Fruit fly (Drosophila melanogaster) whole organism, embryonic: Measurements from ENCODE around the gene CG11353.

ENCODE experiments used
- BtbVII ChIP-seq: fragments of 200-800 bp; sonication (Bioruptor generic); optimal IDR thresholded peaks from 3 replicates; lab custom pipeline; 2017; ENCODE audit warnings: missing biosample characterization, mild to moderate bottlenecking, missing genetic modification characterization
- CG14441 ChIP-seq: fragments of 200-800 bp; sonication (Bioruptor generic); IDR thresholded peaks from 2 replicates; pipeline ENCODE4 v1.3.6; 2022; ENCODE audit warnings: missing biosample characterization, missing genetic modification characterization
- CG17361 ChIP-seq: fragments of 200-800 bp; sonication (Bioruptor generic); IDR thresholded peaks from 3 replicates; pipeline ENCODE4 v1.3.6; 2022; ENCODE audit warnings: missing biosample characterization, missing genetic modification characterization
- CG17612 ChIP-seq: fragments of 200-800 bp; sonication (Bioruptor generic); IDR thresholded peaks from 2 replicates; pipeline ENCODE4 v1.3.6; 2022; ENCODE audit warnings: missing biosample characterization, missing genetic modification characterization
- CG17912 ChIP-seq: fragments of 200-800 bp; sonication (Bioruptor generic); optimal IDR thresholded peaks from 2 replicates; lab custom pipeline; 2018; ENCODE audit warnings: missing biosample characterization, mild to moderate bottlenecking, missing genetic modification characterization
- CG30431 ChIP-seq: fragments of 200-800 bp; sonication (Bioruptor generic); optimal IDR thresholded peaks from 2 replicates; lab custom pipeline; 2017; ENCODE audit warnings: missing biosample characterization, missing genetic modification characterization
- CG3065 ChIP-seq: fragments of 200-800 bp; sonication (Bioruptor generic); optimal IDR thresholded peaks from 2 replicates; lab custom pipeline; 2016; ENCODE audit warnings: missing biosample characterization, missing genetic modification characterization
- CG3407 ChIP-seq: fragments of 200-800 bp; sonication (Bioruptor generic); optimal IDR thresholded peaks from 2 replicates; lab custom pipeline; 2018; ENCODE audit warnings: missing biosample characterization, mild to moderate bottlenecking, missing genetic modification characterization
- CG4854 ChIP-seq: fragments of 200-800 bp; sonication (Bioruptor generic); optimal IDR thresholded peaks from 2 replicates; lab custom pipeline; 2016; ENCODE audit warnings: missing biosample characterization, missing genetic modification characterization, inconsistent platforms
- CG5245 ChIP-seq: fragments of 200-800 bp; sonication (Bioruptor generic); optimal IDR thresholded peaks from 3 replicates; lab custom pipeline; 2016; ENCODE audit warnings: missing biosample characterization, missing genetic modification characterization
- CG6254 ChIP-seq: fragments of 200-800 bp; sonication (Bioruptor generic); optimal IDR thresholded peaks from 3 replicates; lab custom pipeline; 2017; ENCODE audit warnings: mild to moderate bottlenecking, missing biosample characterization, missing genetic modification reagents, missing genetic modification characterization
- CG7357 ChIP-seq: fragments of 200-800 bp; sonication (Bioruptor generic); IDR thresholded peaks from 3 replicates; pipeline ENCODE4 v1.3.6; 2022; ENCODE audit warnings: missing biosample characterization, missing genetic modification characterization
- CG7745 ChIP-seq: fragments of 200-800 bp; sonication (Bioruptor generic); optimal IDR thresholded peaks from 2 replicates; lab custom pipeline; 2018; ENCODE audit warnings: missing biosample characterization, mild to moderate bottlenecking, missing genetic modification characterization, moderate library complexity
- Dad ChIP-seq: fragments of 200-800 bp; sonication (Bioruptor generic); optimal IDR thresholded peaks from 3 replicates; lab custom pipeline; 2016; ENCODE audit warnings: missing biosample characterization, missing genetic modification characterization
- Dip2 ChIP-seq: fragments of 200-800 bp; sonication (Bioruptor generic); IDR thresholded peaks from 2 replicates; pipeline ENCODE4 v1.3.6; 2022; ENCODE audit warnings: missing biosample characterization, missing genetic modification characterization
- Doc2 ChIP-seq: fragments of 200-800 bp; sonication (Bioruptor generic); IDR thresholded peaks from 2 replicates; pipeline ENCODE4 v1.3.6; 2022; ENCODE audit warnings: missing biosample characterization, missing genetic modification characterization
- Doc3 ChIP-seq: fragments of 200-800 bp; sonication (Bioruptor generic); IDR thresholded peaks from 3 replicates; pipeline ENCODE4 v1.3.6; 2022; ENCODE audit warnings: missing biosample characterization, missing genetic modification characterization; ENCODE audit not compliant: partially characterized antibody
- E2f2 ChIP-seq: fragments of 200-800 bp; sonication (Bioruptor generic); IDR thresholded peaks from 2 replicates; pipeline ENCODE4 v1.3.6; 2022; ENCODE audit warnings: missing biosample characterization, missing genetic modification characterization
- GATAe ChIP-seq: fragments of 200-800 bp; sonication (Bioruptor generic); conservative IDR thresholded peaks from 2 replicates; pipeline ENCODE4 v1.3.6; 2022; ENCODE audit warnings: missing biosample characterization, missing genetic modification characterization
- Hey ChIP-seq: fragments of 200-800 bp; sonication (Bioruptor generic); optimal IDR thresholded peaks from 3 replicates; lab custom pipeline; 2018; ENCODE audit warnings: missing biosample characterization, mild to moderate bottlenecking, missing genetic modification characterization
- Max ChIP-seq: fragments of 200-800 bp; sonication (Bioruptor generic); optimal IDR thresholded peaks from 2 replicates; lab custom pipeline; 2016; ENCODE audit warnings: missing biosample characterization, mild to moderate bottlenecking, missing genetic modification characterization
- Rfx ChIP-seq: fragments of 200-800 bp; sonication (Bioruptor generic); IDR thresholded peaks from 2 replicates; pipeline ENCODE4 v1.3.6; 2022; ENCODE audit warnings: missing biosample characterization, missing genetic modification characterization
- Xrp1 ChIP-seq: fragments of 200-800 bp; sonication (Bioruptor generic); IDR thresholded peaks from 2 replicates; pipeline ENCODE4 v1.3.6; 2022; ENCODE audit warnings: missing biosample characterization, missing genetic modification characterization
- br ChIP-seq: fragments of >200 bp; optimal IDR thresholded peaks from 2 replicates; lab custom pipeline; 2017
- bsh ChIP-seq, 2 experiments: fragments of 200-800 bp; sonication (Bioruptor generic); optimal IDR thresholded peaks; 2 replicates each; lab custom pipeline; 2017 to 2018; ENCODE audit warnings: mild to moderate bottlenecking in 2 of 2, missing biosample characterization in 2 of 2, missing genetic modification characterization in 2 of 2, moderate library complexity in 1 of 2
- crol ChIP-seq: fragments of 200-800 bp; sonication (Bioruptor generic); IDR thresholded peaks from 2 replicates; pipeline ENCODE4 v1.3.6; 2022; ENCODE audit warnings: missing biosample characterization, missing genetic modification characterization
- fd3F ChIP-seq: fragments of 200-800 bp; sonication (Bioruptor generic); optimal IDR thresholded peaks from 2 replicates; lab custom pipeline; 2018; ENCODE audit warnings: missing biosample characterization, mild to moderate bottlenecking, missing genetic modification characterization, moderate library complexity
- fd64A ChIP-seq: fragments of 200-800 bp; sonication (Bioruptor generic); optimal IDR thresholded peaks from 3 replicates; lab custom pipeline; 2018; ENCODE audit warnings: missing biosample characterization, mild to moderate bottlenecking, missing genetic modification characterization
- insv ChIP-seq, 2 experiments: fragments of 200-800 bp; sonication (Bioruptor generic); optimal IDR thresholded peaks; 3 replicates each; lab custom pipeline; 2016 to 2018; ENCODE audit warnings: missing biosample characterization in 2 of 2, missing genetic modification characterization in 2 of 2
- klu ChIP-seq: fragments of 200-800 bp; sonication (Bioruptor generic); IDR thresholded peaks from 2 replicates; pipeline ENCODE4 v1.3.6; 2022; ENCODE audit warnings: missing biosample characterization, missing genetic modification characterization
- lbe ChIP-seq: fragments of 200-800 bp; sonication (Bioruptor generic); optimal IDR thresholded peaks from 2 replicates; lab custom pipeline; 2016; ENCODE audit warnings: missing biosample characterization, mild to moderate bottlenecking, missing genetic modification characterization
- nmo ChIP-seq: fragments of 200-800 bp; sonication (Bioruptor generic); optimal IDR thresholded peaks from 2 replicates; lab custom pipeline; 2018; ENCODE audit warnings: missing biosample characterization, mild to moderate bottlenecking, missing genetic modification characterization, moderate library complexity
- nom ChIP-seq: fragments of 200-800 bp; sonication (Bioruptor generic); optimal IDR thresholded peaks from 2 replicates; lab custom pipeline; 2017; ENCODE audit warnings: missing biosample characterization, missing genetic modification characterization, mild to moderate bottlenecking, moderate library complexity, missing genetic modification reagents
- pfk ChIP-seq: fragments of 200-800 bp; sonication (Bioruptor generic); optimal IDR thresholded peaks from 2 replicates; lab custom pipeline; 2018; ENCODE audit warnings: missing biosample characterization, mild to moderate bottlenecking, missing genetic modification characterization, moderate library complexity
- run ChIP-seq: fragments of 200-800 bp; sonication (Bioruptor generic); optimal IDR thresholded peaks from 3 replicates; lab custom pipeline; 2018; ENCODE audit warnings: missing biosample characterization, mild to moderate bottlenecking, missing genetic modification characterization
- scrt ChIP-seq: fragments of 200-800 bp; sonication (Bioruptor generic); optimal IDR thresholded peaks from 2 replicates; lab custom pipeline; 2018; ENCODE audit warnings: missing biosample characterization, mild to moderate bottlenecking, missing genetic modification characterization, moderate library complexity

The CG11353 gene

DNA sequence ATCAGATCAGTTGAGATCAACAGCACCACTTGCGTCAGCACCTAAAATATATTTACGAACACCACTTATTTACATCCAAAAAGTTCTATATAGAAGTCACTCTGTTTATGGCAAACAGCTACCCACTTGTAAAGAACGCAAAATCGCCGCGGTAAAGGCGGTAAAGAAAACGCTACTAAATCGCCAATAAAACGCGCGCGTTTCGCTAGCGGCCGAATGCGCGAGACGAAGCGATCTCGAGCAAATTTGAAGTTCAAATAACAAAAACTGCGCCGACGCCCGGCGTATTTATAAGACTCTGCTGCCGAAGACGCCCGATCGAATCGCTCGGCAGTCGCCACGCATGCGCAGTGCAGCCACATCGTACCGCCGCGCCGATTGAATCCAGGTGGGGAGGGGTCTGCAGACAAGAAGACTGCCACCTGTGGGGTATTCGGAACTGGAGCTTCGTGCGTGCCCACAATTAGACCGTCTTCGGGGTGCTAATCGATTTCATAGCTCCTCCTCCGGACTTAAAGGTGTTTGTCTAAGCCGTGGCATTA lies 42.2 kb upstream of the CG11353 start, which contains the start of gene CG13722 (continued):
- TF ChIP-seq run (tag; lab: Kevin White, UChicago), result no peak
- TF ChIP-seq CG30431, result no peak
- TF ChIP-seq scrt (GFP tag; lab: Kevin White, UChicago), result no peak
- TF ChIP-seq Rfx (GFP tag; lab: Robert Waterston, UW), result 0 out of 2 replicates have a peak, but pooled peaks have one; percentile 18
- no peak for TF ChIP-seq CG6254 (GFP tag; lab: Kevin White, UChicago)
- TF ChIP-seq crol, result 0 out of 2 replicates have a peak, but pooled peaks have one; percentile 47
- 0 out of 2 replicates have a peak, but pooled peaks have one; percentile 13 for TF ChIP-seq E2f2 (GFP tag; lab: Robert Waterston, UW)
- peak; percentile 16; the same call in 1 of the 2 replicates for TF ChIP-seq CG14441 (GFP tag; lab: Robert Waterston, UW)
- TF ChIP-seq insv (GFP tag; optimal IDR thresholded peaks at IDR 0.05; lab: Kevin White, UChicago), result no peak
- TF ChIP-seq CG3407, result no peak
- no peak for TF ChIP-seq CG4854 (GFP tag; lab: Kevin White, UChicago)
- TF ChIP-seq Xrp1 (GFP tag; lab: Robert Waterston, UW), result no peak
- no peak for TF ChIP-seq BtbVII (GFP tag; lab: Kevin White, UChicago)

DNA sequence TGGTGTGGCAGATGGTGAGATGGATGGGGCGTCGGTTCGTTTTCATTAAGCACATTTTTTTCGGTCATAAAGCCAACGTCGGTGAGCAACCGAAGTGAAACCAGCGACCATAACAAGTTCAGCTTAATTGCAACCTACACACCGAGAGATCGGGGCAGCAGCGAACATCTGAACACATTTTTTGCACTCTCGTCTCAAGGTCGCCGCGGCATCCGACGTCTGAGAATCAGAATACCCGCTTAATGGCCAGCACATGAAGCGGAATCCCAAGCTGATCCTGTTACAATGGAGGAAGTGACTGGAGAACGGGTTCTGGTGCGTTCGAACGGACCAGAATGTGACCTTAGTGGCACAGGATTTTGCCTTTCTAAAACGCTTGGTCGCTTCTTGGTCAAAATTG lies 39.4 kb upstream of the CG11353 start:
- peak; percentile 20; the same call in 1 of the 2 replicates for TF ChIP-seq Doc2 (GFP tag; lab: Robert Waterston, UW)
- TF ChIP-seq Dip2 (GFP tag; lab: Robert Waterston, UW), result no peak

DNA sequence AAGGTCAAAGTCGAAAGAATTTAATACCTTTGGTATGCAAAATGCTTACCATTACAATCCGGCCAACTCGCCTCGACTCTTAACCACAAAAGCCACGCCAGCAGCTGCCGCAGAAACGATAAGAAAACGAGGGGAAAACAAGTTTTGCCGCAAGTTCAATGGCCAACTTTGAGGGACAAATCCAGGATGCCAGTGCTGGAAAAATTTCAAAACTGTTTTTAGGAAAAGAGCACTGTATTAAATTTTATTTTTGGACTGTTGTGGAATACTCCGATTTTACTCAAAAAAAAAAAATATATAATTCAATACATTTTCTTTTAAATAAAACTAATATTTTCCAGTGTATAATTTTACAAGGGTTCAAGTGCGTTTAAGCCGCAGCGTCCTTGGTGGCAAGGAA lies 38.4 kb upstream of the CG11353 start:
- TF ChIP-seq nmo (GFP tag; lab: Kevin White, UChicago), result no peak
- TF ChIP-seq bsh (GFP tag; optimal IDR thresholded peaks at IDR 0.05; lab: Kevin White, UChicago), result peak in 1 of 2 experiments; percentile 49
- TF ChIP-seq Xrp1 (GFP tag; lab: Robert Waterston, UW), result no peak
- TF ChIP-seq lbe (GFP tag; lab: Kevin White, UChicago), result peak; percentile 62
- no peak for TF ChIP-seq Max (GFP tag; lab: Kevin White, UChicago)
- no peak for TF ChIP-seq Dad (GFP tag; lab: Kevin White, UChicago)
- TF ChIP-seq nom (GFP tag; lab: Kevin White, UChicago), result peak; percentile 79

DNA sequence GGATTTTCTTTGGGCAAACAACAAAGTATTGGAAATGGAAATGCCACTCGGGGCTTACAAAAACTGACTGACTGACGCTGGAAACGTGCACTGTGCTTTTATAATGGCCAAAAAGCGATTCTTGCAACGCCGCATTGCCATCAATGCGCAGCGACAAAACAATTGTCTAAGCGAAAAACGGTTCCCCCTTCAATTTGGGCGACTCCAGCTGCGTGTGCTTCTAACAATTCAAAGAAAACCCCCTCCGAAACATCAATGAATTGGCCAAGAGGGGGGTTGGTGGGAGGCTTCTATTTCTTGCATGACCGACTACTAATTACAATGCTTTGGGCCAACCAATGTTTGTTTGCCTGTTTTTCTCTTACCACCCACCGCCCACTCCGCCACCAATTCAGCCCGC lies 35.3 kb upstream of the CG11353 start, which contains the start of gene CG13721:
TSS of gene CG13721 (minus strand) at position 101 of the 400 bp plus-strand sequence.
- TF ChIP-seq fd3F (GFP tag; lab: Kevin White, UChicago) (no peak), CG7357 (GFP tag; lab: Robert Waterston, UW) (no peak), scrt (GFP tag; lab: Kevin White, UChicago) (no peak), br (lab: Kevin White, UChicago) (no peak), Doc3 (GFP tag; lab: Robert Waterston, UW) (no peak), CG7745 (no peak), Hey (tag; lab: Kevin White, UChicago) (no peak), fd64A (no peak), GATAe (no peak), klu (GFP tag; lab: Robert Waterston, UW) (no peak), CG3065 (GFP tag; lab: Kevin White, UChicago) (no peak), CG17361 (no peak), CG17612 (GFP tag; lab: Robert Waterston, UW) (no peak), CG17912 (GFP tag; lab: Kevin White, UChicago) (no peak), pfk (GFP tag; lab: Kevin White, UChicago) (no peak), CG5245 (GFP tag; lab: Kevin White, UChicago) (no peak)
- TF ChIP-seq, all 482 proteins: peak for 0
